Fruit fly (Drosophila melanogaster) whole organism, embryonic: Measurements from ENCODE around the gene Sk1.

Experiments
- Atf-2 ChIP-seq: fragments of 200-800 bp; sonication (Bioruptor generic); optimal IDR thresholded peaks from 2 replicates; lab custom pipeline; 2016; ENCODE audit warnings: missing biosample characterization, missing genetic modification characterization
- Atf3 ChIP-seq: fragments of 200-800 bp; sonication (Bioruptor generic); optimal IDR thresholded peaks from 3 replicates; lab custom pipeline; 2016; ENCODE audit warnings: missing biosample characterization, missing genetic modification characterization
- Atf6 ChIP-seq: fragments of 200-800 bp; sonication (Bioruptor generic); IDR thresholded peaks from 2 replicates; pipeline ENCODE4 v1.3.6; 2022; ENCODE audit warnings: missing biosample characterization, missing genetic modification characterization
- B-H2 ChIP-seq: fragments of 200-800 bp; sonication (Bioruptor generic); optimal IDR thresholded peaks from 2 replicates; lab custom pipeline; 2018; ENCODE audit warnings: missing biosample characterization, mild to moderate bottlenecking, missing genetic modification characterization
- Bdp1 ChIP-seq: fragments of 200-800 bp; sonication (Bioruptor generic); optimal IDR thresholded peaks from 3 replicates; lab custom pipeline; 2016; ENCODE audit warnings: missing biosample characterization, missing genetic modification characterization
- CG10267 ChIP-seq: fragments of 200-800 bp; sonication (Bioruptor generic); optimal IDR thresholded peaks from 2 replicates; lab custom pipeline; 2018; ENCODE audit warnings: missing biosample characterization, mild to moderate bottlenecking, missing genetic modification characterization, moderate library complexity
- CG10431 ChIP-seq: fragments of 200-800 bp; sonication (Bioruptor generic); optimal IDR thresholded peaks from 3 replicates; lab custom pipeline; 2018; ENCODE audit warnings: missing biosample characterization, mild to moderate bottlenecking, missing genetic modification characterization
- CG14710 ChIP-seq: fragments of 200-800 bp; sonication (Bioruptor generic); optimal IDR thresholded peaks from 3 replicates; lab custom pipeline; 2019; ENCODE audit warnings: missing biosample characterization, mild to moderate bottlenecking, missing genetic modification characterization, moderate library complexity
- CG15011 ChIP-seq: fragments of 200-800 bp; sonication (Bioruptor generic); optimal IDR thresholded peaks from 3 replicates; lab custom pipeline; 2018; ENCODE audit warnings: missing biosample characterization, mild to moderate bottlenecking, missing genetic modification characterization
- CG16779 ChIP-seq: fragments of 200-800 bp; sonication (Bioruptor generic); IDR thresholded peaks from 2 replicates; pipeline ENCODE4 v1.3.6; 2022; ENCODE audit warnings: missing biosample characterization, missing genetic modification characterization
- CG18011 ChIP-seq: fragments of 200-800 bp; sonication (Bioruptor generic); optimal IDR thresholded peaks from 2 replicates; lab custom pipeline; 2017; ENCODE audit warnings: missing biosample characterization, missing genetic modification characterization, mild to moderate bottlenecking, moderate library complexity, missing genotype
- CG2129 ChIP-seq: fragments of 200-800 bp; sonication (Bioruptor generic); IDR thresholded peaks from 2 replicates; pipeline ENCODE4 v1.3.6; 2022; ENCODE audit warnings: missing biosample characterization, missing genetic modification characterization; ENCODE audit not compliant: partially characterized antibody
- CG2712 ChIP-seq: fragments of 200-800 bp; optimal IDR thresholded peaks from 3 replicates; lab custom pipeline; 2019; ENCODE audit warnings: missing biosample characterization, mild to moderate bottlenecking, missing genetic modification characterization, moderate library complexity
- CG32767 ChIP-seq: fragments of 200-800 bp; sonication (Bioruptor generic); IDR thresholded peaks from 2 replicates; pipeline ENCODE4 v1.3.6; 2022; ENCODE audit warnings: missing biosample characterization, missing genetic modification characterization
- CG33557 ChIP-seq: fragments of 200-800 bp; sonication (Bioruptor generic); optimal IDR thresholded peaks from 2 replicates; lab custom pipeline; 2019; ENCODE audit warnings: missing biosample characterization, mild to moderate bottlenecking, missing genetic modification characterization, moderate library complexity
- CG3726 ChIP-seq: fragments of 200-800 bp; sonication (Bioruptor generic); IDR thresholded peaks from 3 replicates; pipeline ENCODE4, ENCODE4 v1.3.6; 2022; ENCODE audit warnings: missing biosample characterization, missing genetic modification characterization
- CG4282 ChIP-seq: fragments of 200-800 bp; sonication (Bioruptor generic); optimal IDR thresholded peaks from 2 replicates; lab custom pipeline; 2016; ENCODE audit warnings: missing biosample characterization, missing genetic modification characterization
- CG4360 ChIP-seq: fragments of 200-800 bp; sonication (Bioruptor generic); IDR thresholded peaks from 2 replicates; pipeline ENCODE4 v1.3.6; 2022; ENCODE audit warnings: missing biosample characterization, missing genetic modification characterization
- CG6854 ChIP-seq: fragments of 200-800 bp; sonication (Bioruptor generic); optimal IDR thresholded peaks from 3 replicates; lab custom pipeline; 2017; ENCODE audit warnings: missing biosample characterization, mild to moderate bottlenecking, missing genetic modification characterization
- CG7928 ChIP-seq: fragments of 200-800 bp; sonication (Bioruptor generic); optimal IDR thresholded peaks from 2 replicates; lab custom pipeline; 2017; ENCODE audit warnings: missing biosample characterization, mild to moderate bottlenecking, missing genetic modification characterization
- CG7963 ChIP-seq: fragments of 200-800 bp; sonication (Bioruptor generic); IDR thresholded peaks from 3 replicates; pipeline ENCODE4 v1.3.6; 2022; ENCODE audit warnings: missing biosample characterization, missing genetic modification characterization; ENCODE audit not compliant: partially characterized antibody
- CG9727 ChIP-seq: fragments of 200-800 bp; sonication (Bioruptor generic); optimal IDR thresholded peaks from 3 replicates; lab custom pipeline; 2017; ENCODE audit warnings: missing biosample characterization, mild to moderate bottlenecking, missing genetic modification characterization
- CG9797 ChIP-seq: fragments of 200-800 bp; sonication (Bioruptor generic); optimal IDR thresholded peaks from 3 replicates; lab custom pipeline; 2018; ENCODE audit warnings: missing biosample characterization, mild to moderate bottlenecking, missing genetic modification characterization
- CrebB ChIP-seq: fragments of 200-800 bp; sonication (Bioruptor generic); optimal IDR thresholded peaks from 3 replicates; lab custom pipeline; 2018; ENCODE audit warnings: missing biosample characterization, mild to moderate bottlenecking, missing genetic modification characterization
- Doc3 ChIP-seq: fragments of 200-800 bp; sonication (Bioruptor generic); IDR thresholded peaks from 3 replicates; pipeline ENCODE4 v1.3.6; 2022; ENCODE audit warnings: missing biosample characterization, missing genetic modification characterization; ENCODE audit not compliant: partially characterized antibody
- Dref ChIP-seq: fragments of 200-800 bp; sonication (Bioruptor generic); IDR thresholded peaks from 2 replicates; pipeline ENCODE4 v1.3.6; 2022; ENCODE audit warnings: missing biosample characterization, missing genetic modification characterization
- Elba2 ChIP-seq: fragments of 200-800 bp; sonication (Bioruptor generic); optimal IDR thresholded peaks from 3 replicates; lab custom pipeline; 2016; ENCODE audit warnings: missing biosample characterization, missing genetic modification characterization
- H2.0 ChIP-seq: fragments of 200-800 bp; sonication (Bioruptor generic); IDR thresholded peaks from 2 replicates; pipeline ENCODE4 v1.3.6; 2022; ENCODE audit warnings: missing biosample characterization, missing genetic modification characterization
- NC2β ChIP-seq: fragments of 200-800 bp; sonication (Bioruptor generic); optimal IDR thresholded peaks from 2 replicates; lab custom pipeline; 2016; ENCODE audit warnings: missing biosample characterization, missing genetic modification characterization
- NK7.1 ChIP-seq: fragments of 200-800 bp; sonication (Bioruptor generic); optimal IDR thresholded peaks from 3 replicates; lab custom pipeline; 2016; ENCODE audit warnings: missing biosample characterization, missing genetic modification characterization
- Neu2 ChIP-seq: fragments of 200-800 bp; sonication (Bioruptor generic); optimal IDR thresholded peaks from 3 replicates; lab custom pipeline; 2016; ENCODE audit warnings: missing biosample characterization, missing genetic modification characterization, borderline replicate concordance
- NfI ChIP-seq: fragments of 200-800 bp; sonication (Bioruptor generic); optimal IDR thresholded peaks from 3 replicates; lab custom pipeline; 2018; ENCODE audit warnings: missing biosample characterization, mild to moderate bottlenecking, missing genetic modification characterization, moderate library complexity
- Ptx1 ChIP-seq: fragments of 200-800 bp; sonication (Bioruptor generic); IDR thresholded peaks from 2 replicates; pipeline ENCODE4 v1.3.6; 2022; ENCODE audit warnings: missing biosample characterization, missing genetic modification characterization
- Vsx1 ChIP-seq: fragments of 200-800 bp; sonication (Bioruptor generic); optimal IDR thresholded peaks from 2 replicates; lab custom pipeline; 2017; ENCODE audit warnings: missing biosample characterization, mild to moderate bottlenecking, missing genetic modification characterization, missing genetic modification reagents
- ci ChIP-seq: fragments of 200-800 bp; sonication (Bioruptor generic); IDR thresholded peaks from 3 replicates; pipeline ENCODE4 v1.3.6; 2022; ENCODE audit warnings: missing biosample characterization, missing genetic modification characterization
- crol ChIP-seq: fragments of 200-800 bp; sonication (Bioruptor generic); IDR thresholded peaks from 2 replicates; pipeline ENCODE4 v1.3.6; 2022; ENCODE audit warnings: missing biosample characterization, missing genetic modification characterization
- crp ChIP-seq, 2 experiments: fragments of 200-800 bp; sonication (Bioruptor generic); optimal IDR thresholded peaks; 2 replicates in 1 of 2; 3 replicates in 1 of 2; lab custom pipeline; 2017; ENCODE audit warnings: missing biosample characterization in 2 of 2, missing genetic modification characterization in 2 of 2, mild to moderate bottlenecking in 1 of 2, moderate library complexity in 1 of 2
- dmrt99B ChIP-seq: fragments of 200-800 bp; sonication (Bioruptor generic); optimal IDR thresholded peaks from 2 replicates; lab custom pipeline; 2018; ENCODE audit warnings: missing biosample characterization, mild to moderate bottlenecking, missing genetic modification characterization, moderate library complexity
- fd64A ChIP-seq: fragments of 200-800 bp; sonication (Bioruptor generic); optimal IDR thresholded peaks from 3 replicates; lab custom pipeline; 2018; ENCODE audit warnings: missing biosample characterization, mild to moderate bottlenecking, missing genetic modification characterization
- fru ChIP-seq: fragments of >200 bp; optimal IDR thresholded peaks from 2 replicates; lab custom pipeline; 2017
- ftz-f1 ChIP-seq: fragments of 200-800 bp; sonication (Bioruptor generic); optimal IDR thresholded peaks from 2 replicates; lab custom pipeline; 2016; ENCODE audit warnings: missing biosample characterization, missing genetic modification characterization
- hb ChIP-seq: fragments of 200-800 bp; sonication (Bioruptor generic); IDR thresholded peaks from 3 replicates; pipeline ENCODE4 v1.3.6; 2022; ENCODE audit warnings: missing biosample characterization, missing genetic modification characterization; ENCODE audit not compliant: partially characterized antibody
- lola ChIP-seq, 3 experiments: fragments of >200 bp in 2 of 3; fragments of 200-800 bp in 1 of 3; sonication (Bioruptor generic) in 1 of 3; optimal IDR thresholded peaks; 2 replicates each; lab custom pipeline; 2017 to 2019; ENCODE audit warnings: missing biosample characterization in 3 of 3, missing genetic modification characterization in 3 of 3, mild to moderate bottlenecking in 1 of 3, moderate library complexity in 1 of 3
- nau ChIP-seq: fragments of 200-800 bp; sonication (Bioruptor generic); optimal IDR thresholded peaks from 3 replicates; lab custom pipeline; 2017; ENCODE audit warnings: missing biosample characterization, mild to moderate bottlenecking, missing genetic modification characterization, missing genetic modification reagents
- slbo ChIP-seq: fragments of 200-800 bp; sonication (Bioruptor generic); IDR thresholded peaks from 2 replicates; pipeline ENCODE4 v1.3.6; 2022; ENCODE audit warnings: missing biosample characterization, missing genetic modification characterization
- tll ChIP-seq, 2 experiments: fragments of 200-800 bp in 1 of 2; fragments of >200 bp in 1 of 2; sonication (Bioruptor generic) in 1 of 2; optimal IDR thresholded peaks; 2 replicates each; lab custom pipeline; 2017 to 2019; ENCODE audit warnings: missing biosample characterization in 2 of 2, missing genetic modification characterization in 2 of 2, mild to moderate bottlenecking in 1 of 2, moderate library complexity in 1 of 2
- vfl ChIP-seq: fragments of 200-800 bp; sonication (Bioruptor generic); optimal IDR thresholded peaks from 2 replicates; lab custom pipeline; 2016; ENCODE audit warnings: missing biosample characterization, missing genetic modification characterization
- wdn ChIP-seq: fragments of 200-800 bp; sonication (Bioruptor generic); IDR thresholded peaks from 2 replicates; pipeline ENCODE4 v1.3.6; 2022; ENCODE audit warnings: missing biosample characterization, missing genetic modification characterization
- wek ChIP-seq: fragments of 200-800 bp; sonication (Bioruptor generic); optimal IDR thresholded peaks from 3 replicates; lab custom pipeline; 2018; ENCODE audit warnings: missing biosample characterization, mild to moderate bottlenecking, missing genetic modification characterization, moderate library complexity
- yki ChIP-seq: fragments of >200 bp; optimal IDR thresholded peaks from 3 replicates; lab custom pipeline; 2018

Sk1 gene

dm6 chrX:11494731-11495277, 52.5 kb downstream of the Sk1 start (continued):
- TF ChIP-seq CG2712 (tag; lab: Kevin White, UChicago) (peak; percentile 88), Vsx1 (GFP tag; lab: Kevin White, UChicago) (peak; percentile 36), hb (GFP tag; lab: Robert Waterston, UW) (no peak), Neu2 (GFP tag; lab: Kevin White, UChicago) (peak; percentile 17), Ptx1 (peak; percentile 57), CrebB (tag; lab: Kevin White, UChicago) (peak; percentile 6), slbo (peak; percentile 54), Atf6 (GFP tag; lab: Robert Waterston, UW) (no peak), lola (GFP tag; optimal IDR thresholded peaks at IDR 0.05; lab: Kevin White, UChicago) (peak in 1 of 3 experiments; percentile 91), CG4282 (peak; percentile 89), CG10431 (GFP tag; lab: Kevin White, UChicago) (peak; percentile 51), NC2β (GFP tag; lab: Kevin White, UChicago) (peak; percentile 84), CG33557 (peak; percentile 82), CG6854 (GFP tag; lab: Kevin White, UChicago) (no peak), ftz-f1 (no peak), crp (GFP tag; optimal IDR thresholded peaks at IDR 0.05; lab: Kevin White, UChicago) (peak in 1 of 2 experiments; percentile 40), yki (no peak), NK7.1 (GFP tag; lab: Kevin White, UChicago) (no peak), CG7963 (GFP tag; lab: Robert Waterston, UW) (no peak), CG3726 (no peak), H2.0 (GFP tag; lab: Robert Waterston, UW) (peak; percentile 43), CG16779 (GFP tag; lab: Robert Waterston, UW) (no peak), dmrt99B (tag; lab: Kevin White, UChicago) (peak; percentile 77), fd64A (GFP tag; lab: Kevin White, UChicago) (peak; percentile 76), crol (no peak), CG9727 (GFP tag; lab: Kevin White, UChicago) (peak; percentile 87), Atf-2 (GFP tag; lab: Kevin White, UChicago) (peak; percentile 78), Bdp1 (GFP tag; lab: Kevin White, UChicago) (peak; percentile 55), CG4360 (GFP tag; lab: Robert Waterston, UW) (no peak), ci (GFP tag; lab: Robert Waterston, UW) (peak; percentile 80; the same call in 2 of the 3 replicates), wdn (no peak), Elba2 (GFP tag; lab: Kevin White, UChicago) (no peak), CG15011 (GFP tag; lab: Kevin White, UChicago) (peak; percentile 21), Dref (GFP tag; lab: Robert Waterston, UW) (no peak), CG32767 (peak; percentile 65; the same call in 1 of the 2 replicates), wek (no peak), tll (GFP tag; optimal IDR thresholded peaks at IDR 0.05; lab: Kevin White, UChicago) (no peak), NfI (GFP tag; lab: Kevin White, UChicago) (peak; percentile 60), CG9797 (GFP tag; lab: Kevin White, UChicago) (peak; percentile 7), CG18011 (GFP tag; lab: Kevin White, UChicago) (no peak), nau (GFP tag; lab: Kevin White, UChicago) (peak; percentile 44), vfl (no peak), Atf3 (peak; percentile 60), CG10267 (peak; percentile 76), B-H2 (GFP tag; lab: Kevin White, UChicago) (no peak), CG14710 (tag; lab: Kevin White, UChicago) (peak; percentile 87), CG2129 (GFP tag; lab: Robert Waterston, UW) (no peak), CG7928 (GFP tag; lab: Kevin White, UChicago) (no peak), fru (lab: Kevin White, UChicago) (no peak), Doc3 (GFP tag; lab: Robert Waterston, UW) (no peak)
